Worm (Caenorhabditis elegans): Measurements from ENCODE around the gene ZC132.11.
"Not testable (repeated sequence)": the region's sequence is repeated elsewhere in the genome, so short reads cannot be mapped to it uniquely, and the experiment has no call there.

The ZC132.11 gene

DNA sequence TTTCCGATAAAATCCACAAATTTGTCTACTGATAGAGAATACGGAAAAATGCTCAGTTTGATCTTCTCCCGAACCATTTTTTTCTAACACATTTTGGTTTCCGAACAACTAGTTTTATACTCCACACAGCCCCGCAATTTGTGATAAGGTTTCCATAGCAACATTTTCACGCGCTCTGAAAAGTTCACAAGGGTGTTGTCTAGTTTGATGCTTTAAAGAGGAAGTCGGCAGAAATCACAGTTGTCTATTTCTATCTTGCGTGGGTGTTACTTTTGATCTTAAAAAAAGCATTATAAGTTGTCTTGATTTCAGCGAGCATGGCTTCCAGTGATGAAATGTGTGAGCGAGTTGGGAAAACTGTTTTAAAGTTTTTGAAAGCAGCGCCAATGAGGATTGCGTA lies 1.3 kb upstream of the ZC132.11 start, which contains the start of gene ZC132.3:
Gene ZC132.3 (minus strand): TSS at position 101 of the 400 bp plus-strand sequence.
- TF ChIP-seq med-1 (GFP tag; optimal IDR thresholded peaks at IDR 0.05; ENCODE audit: insufficient read depth) (no peak), ref-1 (GFP tag; conservative IDR thresholded peaks at IDR 0.05) (no peak), klf-2 (GFP tag; conservative IDR thresholded peaks at IDR 0.05) (no peak), tab-1 (GFP tag; IDR thresholded peaks at IDR 0.05) (no peak), flt-1 (GFP tag; IDR thresholded peaks at IDR 0.05) (no peak), cog-1 (tag; optimal IDR thresholded peaks at IDR 0.05) (no peak), ztf-23 (GFP tag; IDR thresholded peaks at IDR 0.05) (no peak), ztf-29 (GFP tag; IDR thresholded peaks at IDR 0.05) (no peak), T22C8.4 (GFP tag; IDR thresholded peaks at IDR 0.05) (no peak)

DNA sequence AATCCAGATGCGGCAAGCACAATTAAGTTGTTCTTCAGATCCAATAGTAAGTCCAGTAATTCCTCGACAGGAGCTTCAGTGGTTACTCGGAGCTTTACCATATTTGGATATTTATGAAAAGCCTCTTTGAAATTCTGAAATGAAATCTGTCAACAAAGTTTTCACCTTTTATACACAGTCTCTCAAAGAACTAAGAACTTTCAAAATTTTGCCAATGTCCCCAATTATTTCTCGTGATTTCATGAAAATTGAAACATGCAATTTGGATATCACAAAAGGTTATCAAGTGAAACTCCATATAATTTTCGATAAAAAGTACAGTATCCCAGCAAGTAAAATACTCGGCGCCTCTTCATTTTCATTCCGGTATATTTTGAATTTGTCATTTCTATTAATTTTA lies 2.6 kb downstream of the ZC132.11 start, which contains the start of gene F47D2.11:
Gene F47D2.11 (minus strand): TSS at position 101 of the 400 bp plus-strand sequence.
- no peak for TF ChIP-seq ref-1 (GFP tag; conservative IDR thresholded peaks at IDR 0.05)
- TF ChIP-seq T22C8.4 (GFP tag; IDR thresholded peaks at IDR 0.05) = no peak
- no peak for TF ChIP-seq med-1 (GFP tag; optimal IDR thresholded peaks at IDR 0.05; ENCODE audit: insufficient read depth)
- TF ChIP-seq ztf-23 (GFP tag; IDR thresholded peaks at IDR 0.05) = no peak
- TF ChIP-seq ztf-29 (GFP tag; IDR thresholded peaks at IDR 0.05) = no peak
- no peak for TF ChIP-seq cog-1 (tag; optimal IDR thresholded peaks at IDR 0.05)
- no peak for TF ChIP-seq tab-1 (GFP tag; IDR thresholded peaks at IDR 0.05)
- no peak for TF ChIP-seq flt-1 (GFP tag; IDR thresholded peaks at IDR 0.05)

- TF ChIP-seq ztf-23 (GFP tag; IDR thresholded peaks at IDR 0.05); med-1 (GFP tag; optimal IDR thresholded peaks at IDR 0.05; ENCODE audit: insufficient read depth); cog-1 (tag; optimal IDR thresholded peaks at IDR 0.05): not testable (repeated sequence)
These were observed 5.1 kb downstream of the ZC132.11 start, which contains the start of gene srh-194 for ce11 chrV:4293425-4293824. Gene srh-194, minus strand, starts transcription at chrV:4293525.

- not testable (repeated sequence) for TF ChIP-seq ztf-23 (GFP tag; IDR thresholded peaks at IDR 0.05); ref-1 (GFP tag; conservative IDR thresholded peaks at IDR 0.05); ztf-29 (GFP tag; IDR thresholded peaks at IDR 0.05)
These were observed 8.4 kb downstream of the ZC132.11 start, which contains the start of gene srh-193 for ce11 chrV:4290093-4290492. Gene srh-193, minus strand, starts transcription at chrV:4290193.

DNA sequence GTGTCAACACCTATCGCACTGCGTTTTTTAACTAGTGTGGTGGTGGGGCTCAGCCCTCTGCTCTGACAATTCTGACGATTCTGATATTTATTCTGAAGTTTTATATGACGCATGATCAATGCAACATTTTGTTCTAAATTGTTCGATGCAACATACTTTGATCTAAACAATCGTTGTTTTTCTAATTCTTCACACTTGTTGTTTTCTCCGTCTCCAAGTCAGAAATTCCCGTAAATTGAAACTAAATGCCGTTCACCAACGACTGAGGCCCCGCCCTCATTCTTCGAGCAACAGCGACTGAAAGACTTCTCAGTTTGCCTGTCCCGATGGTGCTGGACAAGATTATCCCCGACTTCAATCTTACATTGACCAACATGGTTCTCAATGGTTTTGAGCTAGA lies 13.7 kb downstream of the ZC132.11 start, which contains the start of gene srt-19:
Gene srt-19 (plus strand): TSS at position 301 of the 400 bp plus-strand sequence.
- not testable (repeated sequence) for TF ChIP-seq ref-1 (GFP tag; conservative IDR thresholded peaks at IDR 0.05); cog-1 (tag; optimal IDR thresholded peaks at IDR 0.05); tab-1 (GFP tag; IDR thresholded peaks at IDR 0.05)

- not testable (repeated sequence) for TF ChIP-seq tab-1 (GFP tag; IDR thresholded peaks at IDR 0.05); cog-1 (tag; optimal IDR thresholded peaks at IDR 0.05); ztf-29 (GFP tag; IDR thresholded peaks at IDR 0.05)
These were observed 16.8 kb downstream of the ZC132.11 start, which contains the start of gene srt-37 for ce11 chrV:4281699-4282098. Gene srt-37, minus strand, starts transcription at chrV:4281799.

DNA sequence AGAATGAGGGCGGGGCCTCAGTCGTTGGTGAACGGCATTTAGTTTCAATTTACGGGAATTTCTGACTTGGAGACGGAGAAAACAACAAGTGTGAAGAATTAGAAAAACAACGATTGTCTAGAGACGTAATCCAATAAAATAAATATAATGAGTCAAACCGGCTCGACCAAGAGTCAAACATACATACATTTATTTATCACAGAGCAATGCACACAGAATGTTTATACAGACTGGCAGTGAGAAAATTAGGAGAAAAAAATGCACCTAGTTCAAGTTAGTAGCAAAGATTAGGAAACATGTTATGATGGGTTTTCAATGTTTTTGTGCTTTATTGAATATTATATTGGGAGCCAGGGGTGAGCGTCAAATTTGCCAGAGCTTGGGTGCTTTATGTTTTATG lies 19.7 kb downstream of the ZC132.11 start, which contains the start of gene srt-20:
Gene srt-20 (minus strand): TSS at position 101 of the 400 bp plus-strand sequence.
- TF ChIP-seq T22C8.4, ztf-29, tab-1 (GFP tag; IDR thresholded peaks at IDR 0.05): not testable (repeated sequence)

ce11 chrV:4273372-4273771 lies 25.1 kb downstream of the ZC132.11 start:
- TF ChIP-seq med-1 (GFP tag; optimal IDR thresholded peaks at IDR 0.05; ENCODE audit: insufficient read depth) (no peak), T22C8.4 (GFP tag; IDR thresholded peaks at IDR 0.05) (no peak), ref-1 (GFP tag; conservative IDR thresholded peaks at IDR 0.05) (no peak), flt-1 (GFP tag; IDR thresholded peaks at IDR 0.05) (no peak), klf-2 (GFP tag; conservative IDR thresholded peaks at IDR 0.05) (no peak), ztf-29 (GFP tag; IDR thresholded peaks at IDR 0.05) (no peak), ztf-23 (GFP tag; IDR thresholded peaks at IDR 0.05) (no peak), tab-1 (GFP tag; IDR thresholded peaks at IDR 0.05) (no peak), cog-1 (tag; optimal IDR thresholded peaks at IDR 0.05) (no peak)

DNA sequence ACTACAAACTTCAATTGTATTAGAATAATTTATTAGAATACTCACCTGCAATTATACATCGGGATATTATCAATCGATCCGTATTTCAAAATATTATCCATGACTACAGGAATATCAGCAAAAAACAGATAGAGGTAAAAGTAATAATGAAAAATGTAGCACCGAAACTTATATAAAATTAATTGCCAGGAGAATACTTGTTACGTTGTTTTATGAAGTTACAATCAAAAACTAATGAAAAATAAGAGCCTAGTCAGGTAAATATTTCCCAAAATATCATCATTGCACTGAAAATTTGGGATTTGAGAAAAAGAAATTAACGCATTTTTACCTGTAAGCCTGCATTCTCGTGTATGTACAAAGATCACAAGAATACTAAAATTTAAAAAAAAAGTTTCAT lies 27.2 kb downstream of the ZC132.11 start, which contains the start of gene srt-38:
Gene srt-38 (minus strand): TSS at position 101 of the 400 bp plus-strand sequence.
- TF ChIP-seq ref-1 (GFP tag; conservative IDR thresholded peaks at IDR 0.05); flt-1 (GFP tag; IDR thresholded peaks at IDR 0.05); klf-2 (GFP tag; conservative IDR thresholded peaks at IDR 0.05): not testable (repeated sequence)

DNA sequence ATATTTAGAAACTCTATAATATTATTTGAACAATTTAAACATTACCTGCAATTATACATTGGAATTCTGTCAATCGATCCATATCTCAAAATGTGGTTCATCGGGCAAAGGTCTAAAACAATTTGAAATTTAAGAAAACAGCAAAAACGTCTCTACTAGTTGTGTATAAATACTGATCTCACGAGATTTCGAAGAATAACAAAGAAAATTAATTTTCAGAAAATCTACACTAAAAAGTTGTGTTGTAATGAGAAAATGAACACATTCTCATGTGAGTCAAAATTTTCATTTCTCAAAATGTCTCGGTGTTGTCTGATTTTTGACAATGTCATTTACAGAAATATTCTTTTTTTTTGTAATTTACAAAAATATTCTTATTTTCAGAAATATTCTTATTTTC lies 30.3 kb downstream of the ZC132.11 start, which contains the start of gene srt-36:
Gene srt-36 (minus strand): TSS at position 101 of the 400 bp plus-strand sequence.
- TF ChIP-seq T22C8.4, tab-1, flt-1 (GFP tag; IDR thresholded peaks at IDR 0.05): not testable (repeated sequence)

ce11 chrV:4264516-4264915 lies 34.0 kb downstream of the ZC132.11 start, which contains the start of gene srt-35:
Gene srt-35, minus strand, starts transcription at chrV:4264616.
- TF ChIP-seq ztf-29 (GFP tag; IDR thresholded peaks at IDR 0.05) (no peak), ztf-23 (GFP tag; IDR thresholded peaks at IDR 0.05) (no peak), klf-2 (GFP tag; conservative IDR thresholded peaks at IDR 0.05) (no peak), T22C8.4 (GFP tag; IDR thresholded peaks at IDR 0.05) (no peak), tab-1 (GFP tag; IDR thresholded peaks at IDR 0.05) (no peak), ref-1 (GFP tag; conservative IDR thresholded peaks at IDR 0.05) (no peak), med-1 (GFP tag; optimal IDR thresholded peaks at IDR 0.05; ENCODE audit: insufficient read depth) (no peak)

All from whole organism, midembryonic.